Fruit fly (Drosophila melanogaster): ENCODE measurements around the gene gny.
A peak's percentile ranks its signal among the peaks of the same experiment; 100 is the strongest.

The gny gene

dm6 chr2L:10386208-10386805 is 6.4 kb downstream of the gny start, which contains the start of the genes Cdk1 and mRpS7 (continued):
- TF ChIP-seq gce (GFP tag; IDR thresholded peaks at IDR 0.05) (peak; percentile 67; the same call in 1 of the 3 replicates), CG18476 (GFP tag; optimal IDR thresholded peaks at IDR 0.05) (peak; percentile 64), insv (GFP tag; optimal IDR thresholded peaks at IDR 0.05) (no peak), kay (GFP tag; optimal IDR thresholded peaks at IDR 0.05) (no peak), row (GFP tag; IDR thresholded peaks at IDR 0.05) (peak; percentile 81), Bdp1 (GFP tag; optimal IDR thresholded peaks at IDR 0.05) (no peak), fru (optimal IDR thresholded peaks at IDR 0.05) (no peak), Dfd (GFP tag; optimal IDR thresholded peaks at IDR 0.05) (no peak), CG6254 (GFP tag; optimal IDR thresholded peaks at IDR 0.05) (peak; percentile 38), CG32772 (GFP tag; IDR thresholded peaks at IDR 0.05) (peak; percentile 72), CG11560 (tag; IDR thresholded peaks at IDR 0.05) (no peak), BEAF-32 (GFP tag; optimal IDR thresholded peaks at IDR 0.05) (peak; percentile 33), vfl (GFP tag; optimal IDR thresholded peaks at IDR 0.05) (no peak), unc-4 (GFP tag; IDR thresholded peaks at IDR 0.05; ENCODE audit: partially characterized antibody) (no peak), CG16779 (GFP tag; IDR thresholded peaks at IDR 0.05) (no peak), psq (GFP tag; optimal IDR thresholded peaks at IDR 0.05) (no peak), CG13424 (tag; optimal IDR thresholded peaks at IDR 0.05) (peak; percentile 73), CoRest (tag; optimal IDR thresholded peaks at IDR 0.05) (peak; percentile 90), twi (tag; optimal IDR thresholded peaks at IDR 0.05) (peak; percentile 62), CG12155 (GFP tag; optimal IDR thresholded peaks at IDR 0.05) (peak; percentile 69), fu2 (GFP tag; optimal IDR thresholded peaks at IDR 0.05) (peak; percentile 29), CG15696 (tag; optimal IDR thresholded peaks at IDR 0.05) (peak; percentile 60), Sin3A (optimal IDR thresholded peaks at IDR 0.05) (no peak), CG31224 (GFP tag; IDR thresholded peaks at IDR 0.05) (peak; percentile 39; the same call in 1 of the 2 replicates), CG2202 (tag; optimal IDR thresholded peaks at IDR 0.05) (no peak), CG8281 (tag; optimal IDR thresholded peaks at IDR 0.05) (no peak), pros (GFP tag; optimal IDR thresholded peaks at IDR 0.05) (no peak), CG10959 (GFP tag; IDR thresholded peaks at IDR 0.05) (no peak), pzg (GFP tag; optimal IDR thresholded peaks at IDR 0.05) (peak; percentile 47), CG9437 (GFP tag; optimal IDR thresholded peaks at IDR 0.05) (peak; percentile 80), sim (GFP tag; IDR thresholded peaks at IDR 0.05) (no peak), ssp (GFP tag; IDR thresholded peaks at IDR 0.05) (peak; percentile 71), pb (GFP tag; optimal IDR thresholded peaks at IDR 0.05) (no peak), Hr78 (GFP tag; optimal IDR thresholded peaks at IDR 0.05) (no peak), Ssrp (tag; optimal IDR thresholded peaks at IDR 0.05) (peak; percentile 75), Nf-YB (GFP tag; optimal IDR thresholded peaks at IDR 0.05) (peak; percentile 51), unpg (GFP tag; optimal IDR thresholded peaks at IDR 0.05) (peak; percentile 79), CG1792 (GFP tag; optimal IDR thresholded peaks at IDR 0.05) (no peak), hb (GFP tag; IDR thresholded peaks at IDR 0.05; ENCODE audit: partially characterized antibody) (no peak), esg (GFP tag; conservative IDR thresholded peaks at IDR 0.05) (peak; percentile 66), CG7839 (tag; optimal IDR thresholded peaks at IDR 0.05) (peak; percentile 86), Med (GFP tag) (peak; percentile 86), CG8478 (optimal IDR thresholded peaks at IDR 0.05) (no peak), CG7963 (GFP tag; IDR thresholded peaks at IDR 0.05; ENCODE audit: partially characterized antibody) (no peak), cato (GFP tag; optimal IDR thresholded peaks at IDR 0.05; ENCODE audit: borderline replicate concordance) (peak; percentile 63), gem (tag; optimal IDR thresholded peaks at IDR 0.05) (peak; percentile 90), disco-r (GFP tag; optimal IDR thresholded peaks at IDR 0.05) (peak; percentile 18), nerfin-1 (tag; optimal IDR thresholded peaks at IDR 0.05) (peak; percentile 51), Gug (GFP tag; IDR thresholded peaks at IDR 0.05) (no peak), onecut (GFP tag; IDR thresholded peaks at IDR 0.05) (0 out of 2 replicates have a peak, but pooled peaks have one; percentile 12), Side (GFP tag; optimal IDR thresholded peaks at IDR 0.05) (peak; percentile 18)
